Fruit fly (Drosophila melanogaster) whole organism, wandering third instar larva: ENCODE data around the gene hry.

Experiments used
- Hr78 ChIP-seq: fragments of >200 bp; optimal IDR thresholded peaks from 2 replicates; lab custom pipeline; 2017; ENCODE audit warnings: missing biosample characterization, missing genetic modification characterization
- Myc ChIP-seq: fragments of >200 bp; optimal IDR thresholded peaks from 2 replicates; lab custom pipeline; 2017
- N ChIP-seq: fragments of >200 bp; optimal IDR thresholded peaks from 2 replicates; lab custom pipeline; 2018; ENCODE audit warnings: missing biosample characterization, missing external identifiers, missing genetic modification characterization
- OdsH ChIP-seq: fragments of 200-800 bp; sonication (Bioruptor generic); optimal IDR thresholded peaks from 2 replicates; lab custom pipeline; 2016; ENCODE audit warnings: missing biosample characterization, mild to moderate bottlenecking, missing genetic modification characterization
- Vsx2 ChIP-seq: fragments of 200-300, 225-300 bp; sonication (Bioruptor generic); optimal IDR thresholded peaks from 2 replicates; lab custom pipeline; 2018; ENCODE audit warnings: missing biosample characterization, missing genetic modification characterization; ENCODE audit not compliant: partially characterized antibody
- h ChIP-seq: fragments of 200-800 bp; sonication (Bioruptor generic); optimal IDR thresholded peaks from 3 replicates; lab custom pipeline; 2016; ENCODE audit warnings: missing biosample characterization, mild to moderate bottlenecking, missing genetic modification characterization
- sage ChIP-seq: fragments of 200-800 bp; sonication (Bioruptor generic); optimal IDR thresholded peaks from 2 replicates; lab custom pipeline; 2016; ENCODE audit warnings: missing biosample characterization, mild to moderate bottlenecking, missing genetic modification characterization
- sv ChIP-seq: fragments of 200-800 bp; sonication (Bioruptor generic); optimal IDR thresholded peaks from 3 replicates; lab custom pipeline; 2016; ENCODE audit warnings: missing biosample characterization, missing genetic modification characterization
- tai ChIP-seq: sonication (Bioruptor generic); optimal IDR thresholded peaks from 2 replicates; lab custom pipeline; 2016; ENCODE audit warnings: missing biosample characterization, missing genetic modification characterization
- usp ChIP-seq: fragments of >200 bp; optimal IDR thresholded peaks from 2 replicates; lab custom pipeline; 2017; ENCODE audit warnings: missing biosample characterization, missing genetic modification characterization

- TF ChIP-seq Myc = no peak
- peak; percentile 0 for TF ChIP-seq sv
- peak; percentile 61 for TF ChIP-seq tai (GFP tag; lab: Kevin White, UChicago)
- peak; percentile 99 for TF ChIP-seq h
- TF ChIP-seq usp (GFP tag; lab: Kevin White, UChicago) = no peak
- peak; percentile 68 for TF ChIP-seq OdsH (GFP tag; lab: Kevin White, UChicago)
- peak; percentile 9 for TF ChIP-seq sage (GFP tag; lab: Kevin White, UChicago)
- peak; percentile 61 for TF ChIP-seq Vsx2 (GFP tag; lab: Kevin White, UChicago)
- no peak for TF ChIP-seq Hr78
- TF ChIP-seq N (GFP tag; lab: Kevin White, UChicago) = no peak
These were observed at the start of gene hry for dm6 chr3L:8675545-8676084.
